Fruit fly (Drosophila melanogaster): Measurements from ENCODE around the gene drm.

dm6 chr2L:3597126-3597525 lies 58.1 kb downstream of the drm start:
- no peak for TF ChIP-seq D1 (tag; optimal IDR thresholded peaks at IDR 0.05)
- peak; percentile 60; the same call in 2 of the 3 replicates for TF ChIP-seq fd96Ca (GFP tag; IDR thresholded peaks at IDR 0.05)
- TF ChIP-seq EcR (GFP tag; optimal IDR thresholded peaks at IDR 0.05) = no peak
- TF ChIP-seq CG14655 (GFP tag; optimal IDR thresholded peaks at IDR 0.05) = no peak
- peak; percentile 66; the same call in 2 of the 3 replicates for TF ChIP-seq CG4496 (GFP tag; IDR thresholded peaks at IDR 0.05)
- no peak for TF ChIP-seq CG32121 (GFP tag; IDR thresholded peaks at IDR 0.05)
- TF ChIP-seq CG13204 (GFP tag; optimal IDR thresholded peaks at IDR 0.05) = no peak
